Worm (Caenorhabditis elegans): ENCODE results near the gene W07G4.5.

The W07G4.5 gene

ce11 chrV:13081197-13081747 is 33.5 kb downstream of the W07G4.5 start (continued):
- no peak for TF ChIP-seq rec-8 (tag; optimal IDR thresholded peaks at IDR 0.05)
- no peak for TF ChIP-seq nhr-120 (GFP tag; IDR thresholded peaks at IDR 0.05)
- TF ChIP-seq tlf-1 (GFP tag; optimal IDR thresholded peaks at IDR 0.05), result peak; percentile 6
- no peak for TF ChIP-seq lin-26 (GFP tag; IDR thresholded peaks at IDR 0.05)
- no peak for TF ChIP-seq nhr-179 (tag; optimal IDR thresholded peaks at IDR 0.05)
- TF ChIP-seq B0336.3 (GFP tag; IDR thresholded peaks at IDR 0.05), result no peak
- TF ChIP-seq K12H6.12 (tag; optimal IDR thresholded peaks at IDR 0.05), result no peak
- peak; percentile 89 for TF ChIP-seq ztf-26 (tag; optimal IDR thresholded peaks at IDR 0.05)
- no peak for TF ChIP-seq F52B5.7 (tag; optimal IDR thresholded peaks at IDR 0.05)
- peak in 1 of 2 experiments; percentile 78 for TF ChIP-seq let-607 (tag; optimal IDR thresholded peaks at IDR 0.05)
- TF ChIP-seq K11D2.4 (GFP tag; IDR thresholded peaks at IDR 0.05), result peak; percentile 38; the same call in 1 of the 2 replicates

DNA sequence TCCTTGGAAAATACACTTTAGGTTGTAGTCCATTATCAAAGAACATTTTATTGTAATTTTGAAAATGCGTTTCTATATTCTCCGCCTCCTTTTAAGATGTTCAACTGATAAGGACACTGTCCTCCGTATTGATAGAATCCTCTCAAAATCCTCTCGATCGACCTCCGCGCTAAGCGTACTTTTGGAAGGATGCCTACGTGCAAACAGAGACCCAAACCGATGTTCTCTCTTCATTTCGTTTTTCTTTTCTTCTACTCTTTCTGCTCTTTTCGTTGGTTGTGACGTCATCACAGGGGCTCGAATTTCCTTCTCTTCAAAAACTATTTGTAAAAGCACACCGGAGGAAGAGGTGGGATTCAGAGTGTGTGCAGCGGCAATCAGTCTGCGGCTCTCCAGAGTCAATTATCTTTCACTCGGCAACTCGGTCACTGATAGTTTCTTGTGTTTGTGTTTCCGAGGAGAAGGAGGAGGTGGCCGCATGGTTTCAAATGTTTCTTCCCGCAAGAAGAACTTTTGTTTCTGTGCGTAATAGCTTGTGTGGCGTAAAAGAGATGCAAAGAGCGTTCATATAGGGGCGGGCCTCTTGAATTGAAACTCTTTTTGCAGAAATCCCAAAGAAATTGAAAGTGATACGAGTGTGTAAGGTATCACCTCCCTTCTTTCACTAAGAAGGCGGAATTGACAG is 34.8 kb downstream of the W07G4.5 start, which contains the start of gene C34B4.2:
Gene C34B4.2, plus strand, starts transcription at position 614 of the 685 bp plus-strand sequence.
- TF ChIP-seq madf-10 (tag; optimal IDR thresholded peaks at IDR 0.05), result peak; percentile 46
- no peak for TF ChIP-seq sptf-2 (GFP tag; optimal IDR thresholded peaks at IDR 0.05)
- TF ChIP-seq lsy-27 (tag; optimal IDR thresholded peaks at IDR 0.05; ENCODE audit: borderline replicate concordance, insufficient read depth), result no peak
- TF ChIP-seq dpff-1 (tag; optimal IDR thresholded peaks at IDR 0.05), result no peak
- TF ChIP-seq nfyb-1 (GFP tag; IDR thresholded peaks at IDR 0.05), result peak; percentile 56; the same call in 1 of the 2 replicates
- TF ChIP-seq egl-44 (GFP tag; IDR thresholded peaks at IDR 0.05), result 0 out of 2 replicates have a peak, but pooled peaks have one; percentile 54
- TF ChIP-seq atf-7 (tag; optimal IDR thresholded peaks at IDR 0.05), result peak; percentile 82
- no peak for TF ChIP-seq ama-1 (optimal IDR thresholded peaks at IDR 0.05)
- TF ChIP-seq ama-1 (GFP tag; optimal IDR thresholded peaks at IDR 0.05), result no peak
- no peak for TF ChIP-seq snpc-4 (GFP tag; optimal IDR thresholded peaks at IDR 0.05)
- TF ChIP-seq snpc-4 (tag; optimal IDR thresholded peaks at IDR 0.05), result peak in 1 of 4 experiments; percentile 13
- no peak for TF ChIP-seq cebp-1 (GFP tag; IDR thresholded peaks at IDR 0.05)
- TF ChIP-seq cebp-1 (tag; optimal IDR thresholded peaks at IDR 0.05), result peak; percentile 67
- TF ChIP-seq nhr-80 (tag; optimal IDR thresholded peaks at IDR 0.05), result peak; percentile 92
- TF ChIP-seq let-607 (tag; optimal IDR thresholded peaks at IDR 0.05), result peak in 1 of 2 experiments; percentile 48
- peak; percentile 48; the same call in 1 of the 2 replicates for TF ChIP-seq hmg-1.2 (GFP tag; IDR thresholded peaks at IDR 0.05)
- peak; percentile 55 for TF ChIP-seq K12H6.12 (tag; optimal IDR thresholded peaks at IDR 0.05)
- 0 out of 2 replicates have a peak, but pooled peaks have one; percentile 30 for TF ChIP-seq pbrm-1 (GFP tag; IDR thresholded peaks at IDR 0.05)
- no peak for TF ChIP-seq Y53F4B.3 (GFP tag; IDR thresholded peaks at IDR 0.05)
- no peak for TF ChIP-seq zfh-2 (GFP tag; conservative IDR thresholded peaks at IDR 0.05)
- TF ChIP-seq lin-35 (GFP tag; optimal IDR thresholded peaks at IDR 0.05), result peak in 1 of 3 experiments; percentile 23
- TF ChIP-seq T07F8.4 (tag; optimal IDR thresholded peaks at IDR 0.05), result no peak
- TF ChIP-seq chd-7 (tag; optimal IDR thresholded peaks at IDR 0.05), result peak; percentile 35
- TF ChIP-seq rcor-1 (GFP tag; IDR thresholded peaks at IDR 0.05), result no peak
- no peak for TF ChIP-seq ztf-3 (GFP tag; optimal IDR thresholded peaks at IDR 0.05)
- TF ChIP-seq B0336.3 (GFP tag; IDR thresholded peaks at IDR 0.05), result peak; percentile 71; the same call in 1 of the 2 replicates
- TF ChIP-seq Y67H2A.10 (GFP tag; conservative IDR thresholded peaks at IDR 0.05), result no peak
- TF ChIP-seq Y56A3A.18 (GFP tag; IDR thresholded peaks at IDR 0.05), result no peak
- no peak for TF ChIP-seq mxl-1 (tag; optimal IDR thresholded peaks at IDR 0.05)
- TF ChIP-seq pha-4 (tag; optimal IDR thresholded peaks at IDR 0.05), result peak; percentile 13
- TF ChIP-seq tbp1 (GFP tag; optimal IDR thresholded peaks at IDR 0.05), result peak; percentile 38
- peak; percentile 10 for TF ChIP-seq ets-4 (GFP tag; optimal IDR thresholded peaks at IDR 0.05)
- no peak for TF ChIP-seq ztf-18 (tag; optimal IDR thresholded peaks at IDR 0.05)
- no peak for TF ChIP-seq unc-62 (GFP tag; optimal IDR thresholded peaks at IDR 0.05)
- no peak for TF ChIP-seq F22D6.2 (tag; optimal IDR thresholded peaks at IDR 0.05)
- TF ChIP-seq ekl-4 (GFP tag; IDR thresholded peaks at IDR 0.05), result 0 out of 2 replicates have a peak, but pooled peaks have one; percentile 30
- TF ChIP-seq Y79H2A.3 (GFP tag; conservative IDR thresholded peaks at IDR 0.05), result no peak
- TF ChIP-seq attf-5 (GFP tag; optimal IDR thresholded peaks at IDR 0.05), result peak; percentile 40
